Fruit fly (Drosophila melanogaster) whole organism, embryonic: ENCODE data around the gene mats.

ENCODE experiments used
- Asciz ChIP-seq: fragments of 200-800 bp; sonication (Bioruptor generic); optimal IDR thresholded peaks from 2 replicates; lab custom pipeline; 2017; ENCODE audit warnings: missing biosample characterization, mild to moderate bottlenecking, missing genetic modification characterization, missing genetic modification reagents
- CG10147 ChIP-seq: fragments of 200-800 bp; sonication (Bioruptor generic); optimal IDR thresholded peaks from 2 replicates; lab custom pipeline; 2019; ENCODE audit warnings: missing biosample characterization, mild to moderate bottlenecking, missing genetic modification characterization, moderate library complexity
- CG10543 ChIP-seq: fragments of 200-800 bp; sonication (Bioruptor generic); optimal IDR thresholded peaks from 3 replicates; lab custom pipeline; 2017; ENCODE audit warnings: missing biosample characterization, mild to moderate bottlenecking, missing genetic modification characterization, moderate library complexity
- CG10565 ChIP-seq: fragments of 200-800 bp; sonication (Bioruptor generic); optimal IDR thresholded peaks from 3 replicates; lab custom pipeline; 2016; ENCODE audit warnings: missing biosample characterization, mild to moderate bottlenecking, missing genetic modification characterization
- CG12219 ChIP-seq: fragments of 200-800 bp; sonication (Bioruptor generic); optimal IDR thresholded peaks from 3 replicates; lab custom pipeline; 2018; ENCODE audit warnings: missing biosample characterization, mild to moderate bottlenecking, missing genetic modification characterization
- CG14860 ChIP-seq: fragments of 200-800 bp; sonication (Bioruptor generic); IDR thresholded peaks from 3 replicates; pipeline ENCODE4 v1.3.6; 2022; ENCODE audit warnings: missing biosample characterization, missing genetic modification characterization; ENCODE audit not compliant: partially characterized antibody
- CG15601 ChIP-seq: fragments of 200-800 bp; sonication (Bioruptor generic); optimal IDR thresholded peaks from 3 replicates; lab custom pipeline; 2019; ENCODE audit warnings: missing biosample characterization, mild to moderate bottlenecking, missing genetic modification characterization, moderate library complexity
- CG16813 ChIP-seq: fragments of 200-800 bp; sonication (Bioruptor generic); IDR thresholded peaks from 3 replicates; pipeline ENCODE4 v1.3.6; 2022; ENCODE audit warnings: missing biosample characterization, missing genetic modification characterization; ENCODE audit not compliant: partially characterized antibody
- CG17359 ChIP-seq: fragments of 200-800 bp; sonication (Bioruptor generic); optimal IDR thresholded peaks from 3 replicates; lab custom pipeline; 2018; ENCODE audit warnings: missing biosample characterization, mild to moderate bottlenecking, missing genetic modification characterization, moderate library complexity
- CG17829 ChIP-seq: fragments of 200-800 bp; optimal IDR thresholded peaks from 2 replicates; lab custom pipeline; 2019; ENCODE audit warnings: missing biosample characterization, mild to moderate bottlenecking, missing genetic modification characterization, moderate library complexity
- CG18476 ChIP-seq: fragments of 200-800 bp; sonication (Bioruptor generic); optimal IDR thresholded peaks from 2 replicates; lab custom pipeline; 2016; ENCODE audit warnings: missing biosample characterization, mild to moderate bottlenecking, missing genetic modification characterization
- CG30431 ChIP-seq: fragments of 200-800 bp; sonication (Bioruptor generic); optimal IDR thresholded peaks from 2 replicates; lab custom pipeline; 2017; ENCODE audit warnings: missing biosample characterization, missing genetic modification characterization
- CG33213 ChIP-seq: fragments of 200-800 bp; sonication (Bioruptor generic); optimal IDR thresholded peaks from 3 replicates; lab custom pipeline; 2016; ENCODE audit warnings: missing biosample characterization, missing genetic modification characterization
- CG3995 ChIP-seq: fragments of 200-800 bp; sonication (Bioruptor generic); optimal IDR thresholded peaks from 3 replicates; lab custom pipeline; 2016; ENCODE audit warnings: missing biosample characterization, missing genetic modification characterization
- CG43689 ChIP-seq: fragments of 200-800 bp; sonication (Bioruptor generic); IDR thresholded peaks from 2 replicates; pipeline ENCODE4 v1.3.6; 2022; ENCODE audit warnings: missing biosample characterization, missing genetic modification characterization
- CG6272 ChIP-seq: fragments of 200-800 bp; sonication (Bioruptor generic); IDR thresholded peaks from 2 replicates; pipeline ENCODE4 v1.3.6; 2022; ENCODE audit warnings: missing biosample characterization, missing genetic modification characterization
- CG6813 ChIP-seq: fragments of 200-800 bp; sonication (Bioruptor generic); optimal IDR thresholded peaks from 2 replicates; lab custom pipeline; 2017; ENCODE audit warnings: missing biosample characterization, missing genetic modification characterization, mild to moderate bottlenecking, moderate library complexity, missing genetic modification reagents
- CG9727 ChIP-seq: fragments of 200-800 bp; sonication (Bioruptor generic); optimal IDR thresholded peaks from 3 replicates; lab custom pipeline; 2017; ENCODE audit warnings: missing biosample characterization, mild to moderate bottlenecking, missing genetic modification characterization
- CG9797 ChIP-seq: fragments of 200-800 bp; sonication (Bioruptor generic); optimal IDR thresholded peaks from 3 replicates; lab custom pipeline; 2018; ENCODE audit warnings: missing biosample characterization, mild to moderate bottlenecking, missing genetic modification characterization
- CG9817 ChIP-seq: fragments of 200-800 bp; sonication (Bioruptor generic); optimal IDR thresholded peaks from 2 replicates; lab custom pipeline; 2018; ENCODE audit warnings: missing biosample characterization, mild to moderate bottlenecking, missing genetic modification characterization, moderate library complexity
- GATAe ChIP-seq: fragments of 200-800 bp; sonication (Bioruptor generic); conservative IDR thresholded peaks from 2 replicates; pipeline ENCODE4 v1.3.6; 2022; ENCODE audit warnings: missing biosample characterization, missing genetic modification characterization
- Hr39 ChIP-seq: fragments of >200 bp; optimal IDR thresholded peaks from 2 replicates; lab custom pipeline; 2017
- Mad ChIP-seq: fragments of 200-800 bp; sonication (Bioruptor generic); optimal IDR thresholded peaks from 2 replicates; lab custom pipeline; 2016; ENCODE audit warnings: missing biosample characterization, missing genetic modification characterization
- Med ChIP-seq: fragments of 200-800 bp; sonication (Bioruptor generic); peaks from one replicate; lab custom pipeline; 2016; ENCODE audit warnings: missing biosample characterization, missing genetic modification characterization, mild to moderate bottlenecking, inconsistent platforms, moderate library complexity
- Meics ChIP-seq: fragments of 200-800 bp; sonication (Bioruptor generic); optimal IDR thresholded peaks from 2 replicates; lab custom pipeline; 2017; ENCODE audit warnings: missing biosample characterization, mild to moderate bottlenecking, missing genetic modification characterization
- Myb ChIP-seq: fragments of 200-800 bp; sonication (Bioruptor generic); optimal IDR thresholded peaks from 2 replicates; lab custom pipeline; 2016; ENCODE audit warnings: missing biosample characterization, missing genetic modification characterization
- NC2β ChIP-seq: fragments of 200-800 bp; sonication (Bioruptor generic); optimal IDR thresholded peaks from 2 replicates; lab custom pipeline; 2016; ENCODE audit warnings: missing biosample characterization, missing genetic modification characterization
- NFAT ChIP-seq: fragments of 200-800 bp; sonication (Bioruptor generic); IDR thresholded peaks from 2 replicates; pipeline ENCODE4 v1.3.6; 2022; ENCODE audit warnings: missing biosample characterization, missing genetic modification characterization
- Six4 ChIP-seq: fragments of 200-800 bp; sonication (Bioruptor generic); optimal IDR thresholded peaks from 2 replicates; lab custom pipeline; 2016; ENCODE audit warnings: missing biosample characterization, missing genetic modification characterization
- Sox102F ChIP-seq: fragments of 200-800 bp; sonication (Bioruptor generic); optimal IDR thresholded peaks from 2 replicates; lab custom pipeline; 2018; ENCODE audit warnings: missing biosample characterization, mild to moderate bottlenecking, missing genetic modification characterization, moderate library complexity
- Xrp1 ChIP-seq: fragments of 200-800 bp; sonication (Bioruptor generic); IDR thresholded peaks from 2 replicates; pipeline ENCODE4 v1.3.6; 2022; ENCODE audit warnings: missing biosample characterization, missing genetic modification characterization
- YL-1 ChIP-seq: fragments of 200-800 bp; sonication (Bioruptor generic); optimal IDR thresholded peaks from 3 replicates; lab custom pipeline; 2017; ENCODE audit warnings: missing biosample characterization, mild to moderate bottlenecking, missing genetic modification characterization
- abd-A ChIP-seq: fragments of 200-800 bp; sonication (Bioruptor generic); optimal IDR thresholded peaks from 3 replicates; lab custom pipeline; 2019; ENCODE audit warnings: missing biosample characterization, mild to moderate bottlenecking, missing genetic modification characterization, moderate library complexity
- ara ChIP-seq: fragments of 200-800 bp; sonication (Bioruptor generic); IDR thresholded peaks from 2 replicates; pipeline ENCODE4 v1.3.6; 2022; ENCODE audit warnings: missing biosample characterization, missing genetic modification characterization
- bigmax ChIP-seq: fragments of 200-800 bp; sonication (Bioruptor generic); optimal IDR thresholded peaks from 2 replicates; lab custom pipeline; 2018; ENCODE audit warnings: missing biosample characterization, mild to moderate bottlenecking, missing genetic modification characterization
- btn ChIP-seq: fragments of 200-800 bp; sonication (Bioruptor generic); optimal IDR thresholded peaks from 2 replicates; lab custom pipeline; 2016; ENCODE audit warnings: missing biosample characterization, missing genetic modification characterization
- cg ChIP-seq: fragments of 200-800 bp; sonication (Bioruptor generic); optimal IDR thresholded peaks from 3 replicates; lab custom pipeline; 2019; ENCODE audit warnings: missing biosample characterization, mild to moderate bottlenecking, missing genetic modification characterization, moderate library complexity
- chm ChIP-seq: fragments of 200-800 bp; sonication (Bioruptor generic); IDR thresholded peaks from 2 replicates; pipeline ENCODE4 v1.3.6; 2022; ENCODE audit warnings: missing biosample characterization, missing genetic modification characterization
- ci ChIP-seq: fragments of 200-800 bp; sonication (Bioruptor generic); IDR thresholded peaks from 3 replicates; pipeline ENCODE4 v1.3.6; 2022; ENCODE audit warnings: missing biosample characterization, missing genetic modification characterization
- danr ChIP-seq: fragments of 200-800 bp; sonication (Bioruptor generic); IDR thresholded peaks from 2 replicates; pipeline ENCODE4 v1.3.6; 2022; ENCODE audit warnings: missing biosample characterization, missing genetic modification characterization
- exex ChIP-seq: fragments of 200-800 bp; sonication (Bioruptor generic); optimal IDR thresholded peaks from 4 replicates; lab custom pipeline; 2018; ENCODE audit warnings: missing biosample characterization, mild to moderate bottlenecking, missing genetic modification characterization, moderate library complexity
- gcm ChIP-seq: fragments of 200-800 bp; sonication (Bioruptor generic); optimal IDR thresholded peaks from 2 replicates; lab custom pipeline; 2019; ENCODE audit warnings: missing biosample characterization, mild to moderate bottlenecking, missing genetic modification characterization, moderate library complexity
- hth ChIP-seq: fragments of >200 bp; optimal IDR thresholded peaks from 2 replicates; lab custom pipeline; 2017; ENCODE audit warnings: inconsistent platforms
- jumu ChIP-seq: fragments of 200-800 bp; sonication (Bioruptor generic); optimal IDR thresholded peaks from 3 replicates; lab custom pipeline; 2016; ENCODE audit warnings: missing biosample characterization, missing genetic modification characterization
- nerfin-2 ChIP-seq: fragments of 200-800 bp; sonication (Bioruptor generic); IDR thresholded peaks from 2 replicates; pipeline ENCODE4 v1.3.6; 2022; ENCODE audit warnings: missing biosample characterization, missing genetic modification characterization; ENCODE audit not compliant: partially characterized antibody
- org-1 ChIP-seq: fragments of 200-800 bp; sonication (Bioruptor generic); optimal IDR thresholded peaks from 2 replicates; lab custom pipeline; 2017; ENCODE audit warnings: missing biosample characterization, missing genetic modification characterization
- pros ChIP-seq: fragments of 200-800 bp; sonication (Bioruptor generic); optimal IDR thresholded peaks from 3 replicates; lab custom pipeline; 2019; ENCODE audit warnings: missing biosample characterization, mild to moderate bottlenecking, missing genetic modification characterization, moderate library complexity
- psq ChIP-seq: fragments of 200-800 bp; sonication (Bioruptor generic); optimal IDR thresholded peaks from 2 replicates; lab custom pipeline; 2017; ENCODE audit warnings: missing biosample characterization, missing genetic modification characterization
- pum ChIP-seq: fragments of 200-800 bp; sonication (Bioruptor generic); optimal IDR thresholded peaks from 2 replicates; lab custom pipeline; 2016; ENCODE audit warnings: missing biosample characterization, missing genetic modification characterization
- pzg ChIP-seq: fragments of 200-800 bp; sonication (Bioruptor generic); optimal IDR thresholded peaks from 3 replicates; lab custom pipeline; 2018; ENCODE audit warnings: missing biosample characterization, mild to moderate bottlenecking, missing genetic modification characterization, moderate library complexity
- salm ChIP-seq: fragments of 200-800 bp; sonication (Bioruptor generic); optimal IDR thresholded peaks from 2 replicates; lab custom pipeline; 2018; ENCODE audit warnings: missing biosample characterization, mild to moderate bottlenecking, missing genetic modification characterization
- wor ChIP-seq: fragments of 200-800 bp; sonication (Bioruptor generic); IDR thresholded peaks from 2 replicates; pipeline ENCODE4 v1.3.6; 2022; ENCODE audit warnings: missing biosample characterization, missing genetic modification characterization

The mats gene

dm6 chr3R:22420911-22421310 is at the start of gene mats, which contains the start of gene Nop56 (continued):
- TF ChIP-seq cg (GFP tag; lab: Kevin White, UChicago) (peak; percentile 73), gcm (GFP tag; lab: Kevin White, UChicago) (peak; percentile 19), psq (no peak), CG9797 (GFP tag; lab: Kevin White, UChicago) (peak; percentile 97), Six4 (GFP tag; lab: Kevin White, UChicago) (no peak), Sox102F (GFP tag; lab: Kevin White, UChicago) (no peak), Xrp1 (GFP tag; lab: Robert Waterston, UW) (no peak), pum (no peak), danr (GFP tag; lab: Robert Waterston, UW) (no peak), CG6813 (no peak), NFAT (GFP tag; lab: Robert Waterston, UW) (peak; percentile 13; the same call in 1 of the 2 replicates), Hr39 (lab: Kevin White, UChicago) (no peak), NC2β (GFP tag; lab: Kevin White, UChicago) (peak; percentile 16), jumu (GFP tag; lab: Kevin White, UChicago) (no peak), CG18476 (GFP tag; lab: Kevin White, UChicago) (no peak), CG10147 (GFP tag; lab: Kevin White, UChicago) (no peak), hth (lab: Kevin White, UChicago) (no peak), ci (GFP tag; lab: Robert Waterston, UW) (peak; percentile 43; the same call in 2 of the 3 replicates), Mad (peak; percentile 22), CG6272 (GFP tag; lab: Robert Waterston, UW) (no peak), CG30431 (no peak), nerfin-2 (no peak), CG14860 (no peak), btn (GFP tag; lab: Kevin White, UChicago) (no peak), salm (no peak), org-1 (GFP tag; lab: Kevin White, UChicago) (no peak), pzg (GFP tag; lab: Kevin White, UChicago) (peak; percentile 96), GATAe (GFP tag; lab: Robert Waterston, UW) (peak; percentile 17; the same call in 1 of the 2 replicates), Asciz (GFP tag; lab: Kevin White, UChicago) (no peak), CG10543 (no peak), wor (GFP tag; lab: Robert Waterston, UW) (no peak), CG17359 (tag; lab: Kevin White, UChicago) (peak; percentile 20), YL-1 (GFP tag; lab: Kevin White, UChicago) (peak; percentile 99), CG10565 (GFP tag; lab: Kevin White, UChicago) (no peak), CG33213 (peak; percentile 6), Myb (GFP tag; lab: Kevin White, UChicago) (peak; percentile 11), CG12219 (GFP tag; lab: Kevin White, UChicago) (no peak), CG15601 (tag; lab: Kevin White, UChicago) (peak; percentile 25), abd-A (tag; lab: Kevin White, UChicago) (no peak), CG16813 (GFP tag; lab: Robert Waterston, UW) (no peak), Med (GFP tag; lab: Kevin White, UChicago) (peak; percentile 89), CG9727 (GFP tag; lab: Kevin White, UChicago) (no peak), bigmax (GFP tag; lab: Kevin White, UChicago) (peak; percentile 72), chm (no peak), exex (tag; lab: Kevin White, UChicago) (peak; percentile 41), CG17829 (tag; lab: Kevin White, UChicago) (peak; percentile 42), Meics (GFP tag; lab: Kevin White, UChicago) (no peak), ara (GFP tag; lab: Robert Waterston, UW) (no peak), CG43689 (GFP tag; lab: Robert Waterston, UW) (no peak), CG3995 (GFP tag; lab: Kevin White, UChicago) (peak; percentile 40), CG9817 (no peak), pros (GFP tag; lab: Kevin White, UChicago) (no peak)
